Fruit fly (Drosophila melanogaster) whole organism, embryonic: ENCODE measurements around the gene Tomosyn.
A peak's percentile ranks its signal among the peaks of the same experiment; 100 is the strongest.

Source experiments
- Adf1 ChIP-seq: fragments of 200-800 bp; sonication (Bioruptor generic); IDR thresholded peaks from 2 replicates; pipeline ENCODE4 v1.3.6; 2022; ENCODE audit warnings: missing biosample characterization, missing genetic modification characterization
- C15 ChIP-seq: fragments of 200-800 bp; sonication (Bioruptor generic); IDR thresholded peaks from 3 replicates; pipeline ENCODE4 v1.3.6; 2022; ENCODE audit warnings: missing biosample characterization, missing genetic modification characterization
- CG10321 ChIP-seq: fragments of 200-800 bp; sonication (Bioruptor generic); IDR thresholded peaks from 2 replicates; pipeline ENCODE4 v1.3.6; 2022; ENCODE audit warnings: missing biosample characterization, missing genetic modification characterization
- CG12391 ChIP-seq: fragments of 200-800 bp; sonication (Bioruptor generic); optimal IDR thresholded peaks from 3 replicates; lab custom pipeline; 2018; ENCODE audit warnings: missing biosample characterization, mild to moderate bottlenecking, missing genetic modification characterization, moderate library complexity
- CG12659 ChIP-seq: fragments of 200-800 bp; sonication (Bioruptor generic); optimal IDR thresholded peaks from 3 replicates; lab custom pipeline; 2017; ENCODE audit warnings: mild to moderate bottlenecking, missing biosample characterization, missing genetic modification reagents, missing genetic modification characterization
- CG13123 ChIP-seq: fragments of 200-800 bp; sonication (Bioruptor generic); optimal IDR thresholded peaks from 2 replicates; lab custom pipeline; 2016; ENCODE audit warnings: missing biosample characterization, missing genetic modification characterization
- CG13287 ChIP-seq: fragments of 200-800 bp; sonication (Bioruptor generic); IDR thresholded peaks from 2 replicates; pipeline ENCODE4 v1.3.6; 2022; ENCODE audit warnings: missing biosample characterization, missing genetic modification characterization; ENCODE audit not compliant: partially characterized antibody
- CG13424 ChIP-seq: fragments of 200-800 bp; sonication (Bioruptor generic); optimal IDR thresholded peaks from 2 replicates; lab custom pipeline; 2019; ENCODE audit warnings: missing biosample characterization, mild to moderate bottlenecking, missing genetic modification characterization, moderate library complexity
- CG14667 ChIP-seq: fragments of 200-800 bp; sonication (Bioruptor generic); IDR thresholded peaks from 2 replicates; pipeline ENCODE4 v1.3.6; 2022; ENCODE audit warnings: missing biosample characterization, missing genetic modification characterization
- CG15269 ChIP-seq: fragments of 200-800 bp; sonication (Bioruptor generic); optimal IDR thresholded peaks from 2 replicates; lab custom pipeline; 2018; ENCODE audit warnings: missing biosample characterization, mild to moderate bottlenecking, missing genetic modification characterization, moderate library complexity
- CG1602 ChIP-seq: fragments of 200-800 bp; sonication (Bioruptor generic); optimal IDR thresholded peaks from 3 replicates; lab custom pipeline; 2016; ENCODE audit warnings: missing biosample characterization, missing genetic modification characterization
- CG1647 ChIP-seq: fragments of 200-800 bp; sonication (Bioruptor generic); optimal IDR thresholded peaks from 3 replicates; lab custom pipeline; 2016; ENCODE audit warnings: missing biosample characterization, missing genetic modification characterization
- CG16779 ChIP-seq: fragments of 200-800 bp; sonication (Bioruptor generic); IDR thresholded peaks from 2 replicates; pipeline ENCODE4 v1.3.6; 2022; ENCODE audit warnings: missing biosample characterization, missing genetic modification characterization
- CG17359 ChIP-seq: fragments of 200-800 bp; sonication (Bioruptor generic); optimal IDR thresholded peaks from 3 replicates; lab custom pipeline; 2018; ENCODE audit warnings: missing biosample characterization, mild to moderate bottlenecking, missing genetic modification characterization, moderate library complexity
- CG17912 ChIP-seq: fragments of 200-800 bp; sonication (Bioruptor generic); optimal IDR thresholded peaks from 2 replicates; lab custom pipeline; 2018; ENCODE audit warnings: missing biosample characterization, mild to moderate bottlenecking, missing genetic modification characterization
- CG2129 ChIP-seq: fragments of 200-800 bp; sonication (Bioruptor generic); IDR thresholded peaks from 2 replicates; pipeline ENCODE4 v1.3.6; 2022; ENCODE audit warnings: missing biosample characterization, missing genetic modification characterization; ENCODE audit not compliant: partially characterized antibody
- CG2199 ChIP-seq: fragments of 200-800 bp; sonication (Bioruptor generic); IDR thresholded peaks from 3 replicates; pipeline ENCODE4 v1.3.6; 2022; ENCODE audit warnings: missing biosample characterization, missing genetic modification characterization
- CG34376 ChIP-seq: fragments of 200-800 bp; sonication (Bioruptor generic); optimal IDR thresholded peaks from 2 replicates; lab custom pipeline; 2018; ENCODE audit warnings: missing biosample characterization, mild to moderate bottlenecking, missing genetic modification characterization
- CG42726 ChIP-seq: fragments of 200-800 bp; sonication (Bioruptor generic); IDR thresholded peaks from 2 replicates; pipeline ENCODE4 v1.3.6; 2022; ENCODE audit warnings: missing biosample characterization, missing genetic modification characterization; ENCODE audit not compliant: partially characterized antibody
- CG4404 ChIP-seq: fragments of 200-800 bp; sonication (Bioruptor generic); IDR thresholded peaks from 2 replicates; pipeline ENCODE4 v1.3.6; 2022; ENCODE audit warnings: missing biosample characterization, missing genetic modification characterization
- CG4617 ChIP-seq: fragments of 200-800 bp; sonication (Bioruptor generic); optimal IDR thresholded peaks from 3 replicates; lab custom pipeline; 2016; ENCODE audit warnings: missing biosample characterization, missing genetic modification characterization, borderline replicate concordance
- CG6765 ChIP-seq: fragments of 200-800 bp; sonication (Bioruptor generic); optimal IDR thresholded peaks from 3 replicates; lab custom pipeline; 2017; ENCODE audit warnings: missing biosample characterization, mild to moderate bottlenecking, missing genetic modification characterization
- CG6791 ChIP-seq: fragments of 200-800 bp; sonication (Bioruptor generic); IDR thresholded peaks from 3 replicates; pipeline ENCODE4 v1.3.6; 2022; ENCODE audit warnings: missing biosample characterization, missing genetic modification characterization; ENCODE audit not compliant: partially characterized antibody
- CG8478 ChIP-seq: fragments of >200 bp; optimal IDR thresholded peaks from 2 replicates; lab custom pipeline; 2018
- CG9727 ChIP-seq: fragments of 200-800 bp; sonication (Bioruptor generic); optimal IDR thresholded peaks from 3 replicates; lab custom pipeline; 2017; ENCODE audit warnings: missing biosample characterization, mild to moderate bottlenecking, missing genetic modification characterization
- Ets65A ChIP-seq: fragments of 200-800 bp; sonication (Bioruptor generic); peaks from one replicate; lab custom pipeline; 2016; ENCODE audit warnings: missing biosample characterization, missing genetic modification characterization
- Lim3 ChIP-seq: fragments of 200-800 bp; sonication (Bioruptor generic); IDR thresholded peaks from 2 replicates; pipeline ENCODE4 v1.3.6; 2022; ENCODE audit warnings: missing biosample characterization, missing genetic modification characterization
- MBD-R2 ChIP-seq: fragments of 200-800 bp; sonication (Bioruptor generic); IDR thresholded peaks from 2 replicates; pipeline ENCODE4 v1.3.6; 2022; ENCODE audit warnings: missing biosample characterization, missing genetic modification characterization
- NC2β ChIP-seq: fragments of 200-800 bp; sonication (Bioruptor generic); optimal IDR thresholded peaks from 2 replicates; lab custom pipeline; 2016; ENCODE audit warnings: missing biosample characterization, missing genetic modification characterization
- NK7.1 ChIP-seq: fragments of 200-800 bp; sonication (Bioruptor generic); optimal IDR thresholded peaks from 3 replicates; lab custom pipeline; 2016; ENCODE audit warnings: missing biosample characterization, missing genetic modification characterization
- Nf-YA ChIP-seq: fragments of 200-800 bp; sonication (Bioruptor generic); IDR thresholded peaks from 2 replicates; pipeline ENCODE4 v1.3.6; 2022; ENCODE audit warnings: missing biosample characterization, missing genetic modification characterization
- NfI ChIP-seq: fragments of 200-800 bp; sonication (Bioruptor generic); optimal IDR thresholded peaks from 3 replicates; lab custom pipeline; 2018; ENCODE audit warnings: missing biosample characterization, mild to moderate bottlenecking, missing genetic modification characterization, moderate library complexity
- Pdp1 ChIP-seq, 2 experiments: fragments of 200-800 bp; sonication (Bioruptor generic); optimal IDR thresholded peaks; 3 replicates each; lab custom pipeline; 2016; ENCODE audit warnings: missing biosample characterization in 2 of 2, missing genetic modification characterization in 2 of 2, mild to moderate bottlenecking in 1 of 2, moderate library complexity in 1 of 2
- Taf1 ChIP-seq: fragments of 200-800 bp; sonication (Bioruptor generic); IDR thresholded peaks from 2 replicates; pipeline ENCODE4 v1.3.6; 2022; ENCODE audit warnings: missing biosample characterization, missing genetic modification characterization
- ara ChIP-seq: fragments of 200-800 bp; sonication (Bioruptor generic); IDR thresholded peaks from 2 replicates; pipeline ENCODE4 v1.3.6; 2022; ENCODE audit warnings: missing biosample characterization, missing genetic modification characterization
- dan ChIP-seq: fragments of 200-800 bp; sonication (Bioruptor generic); IDR thresholded peaks from 2 replicates; pipeline ENCODE4 v1.3.6; 2022; ENCODE audit warnings: missing biosample characterization, missing genetic modification characterization
- danr ChIP-seq: fragments of 200-800 bp; sonication (Bioruptor generic); IDR thresholded peaks from 2 replicates; pipeline ENCODE4 v1.3.6; 2022; ENCODE audit warnings: missing biosample characterization, missing genetic modification characterization
- disco-r ChIP-seq: fragments of 200-800 bp; sonication (Bioruptor generic); optimal IDR thresholded peaks from 2 replicates; lab custom pipeline; 2016; ENCODE audit warnings: missing biosample characterization, missing genetic modification characterization
- dmrt11E ChIP-seq: fragments of 200-800 bp; sonication (Bioruptor generic); optimal IDR thresholded peaks from 3 replicates; lab custom pipeline; 2018; ENCODE audit warnings: missing biosample characterization, mild to moderate bottlenecking, missing genetic modification characterization, moderate library complexity
- dysf ChIP-seq: fragments of 200-800 bp; sonication (Bioruptor generic); IDR thresholded peaks from 3 replicates; pipeline ENCODE4 v1.3.6; 2022; ENCODE audit warnings: missing biosample characterization, missing genetic modification characterization
- esg ChIP-seq: fragments of 200-800 bp; sonication (Bioruptor generic); conservative IDR thresholded peaks from 2 replicates; pipeline ENCODE4 v1.3.6; 2022; ENCODE audit warnings: missing biosample characterization, missing genetic modification characterization
- ewg ChIP-seq: fragments of 200-800 bp; sonication (Bioruptor generic); optimal IDR thresholded peaks from 3 replicates; lab custom pipeline; 2017; ENCODE audit warnings: mild to moderate bottlenecking, missing biosample characterization, missing genetic modification reagents, missing genetic modification characterization
- jigr1 ChIP-seq: fragments of 200-800 bp; sonication (Bioruptor generic); IDR thresholded peaks from 3 replicates; pipeline ENCODE4 v1.3.6; 2022; ENCODE audit warnings: missing biosample characterization, missing genetic modification characterization
- lilli ChIP-seq: fragments of 200-800 bp; sonication (Bioruptor generic); optimal IDR thresholded peaks from 3 replicates; lab custom pipeline; 2016; ENCODE audit warnings: missing biosample characterization, missing genetic modification characterization
- lmd ChIP-seq: fragments of 200-800 bp; sonication (Bioruptor generic); IDR thresholded peaks from 2 replicates; pipeline ENCODE4 v1.3.6; 2022; ENCODE audit warnings: missing biosample characterization, missing genetic modification characterization
- mam ChIP-seq: fragments of 200-800 bp; sonication (Bioruptor generic); optimal IDR thresholded peaks from 3 replicates; lab custom pipeline; 2016; ENCODE audit warnings: missing biosample characterization, missing genetic modification characterization
- pan ChIP-seq, 4 experiments: fragments of >200 bp in 3 of 4; fragments of 200-800 bp in 1 of 4; sonication (Bioruptor generic) in 1 of 4; optimal IDR thresholded peaks in 3 of 4; IDR thresholded peaks in 1 of 4; 2 replicates each; pipeline versions ENCODE4 v1.3.6 to Lab custom; 2017 to 2022; ENCODE audit warnings: missing biosample characterization in 2 of 4, missing genetic modification characterization in 2 of 4, mixed read lengths in 1 of 4
- slp2 ChIP-seq: fragments of 200-800 bp; sonication (Bioruptor generic); optimal IDR thresholded peaks from 2 replicates; lab custom pipeline; 2016; ENCODE audit warnings: missing biosample characterization, missing genetic modification characterization
- usp ChIP-seq: fragments of >200 bp; optimal IDR thresholded peaks from 2 replicates; lab custom pipeline; 2017; ENCODE audit warnings: missing biosample characterization, missing genetic modification characterization
- wor ChIP-seq: fragments of 200-800 bp; sonication (Bioruptor generic); IDR thresholded peaks from 2 replicates; pipeline ENCODE4 v1.3.6; 2022; ENCODE audit warnings: missing biosample characterization, missing genetic modification characterization
- zf30C ChIP-seq: fragments of 200-800 bp; sonication (Bioruptor generic); optimal IDR thresholded peaks from 3 replicates; lab custom pipeline; 2018; ENCODE audit warnings: missing biosample characterization, mild to moderate bottlenecking, missing genetic modification characterization

The Tomosyn gene

DNA sequence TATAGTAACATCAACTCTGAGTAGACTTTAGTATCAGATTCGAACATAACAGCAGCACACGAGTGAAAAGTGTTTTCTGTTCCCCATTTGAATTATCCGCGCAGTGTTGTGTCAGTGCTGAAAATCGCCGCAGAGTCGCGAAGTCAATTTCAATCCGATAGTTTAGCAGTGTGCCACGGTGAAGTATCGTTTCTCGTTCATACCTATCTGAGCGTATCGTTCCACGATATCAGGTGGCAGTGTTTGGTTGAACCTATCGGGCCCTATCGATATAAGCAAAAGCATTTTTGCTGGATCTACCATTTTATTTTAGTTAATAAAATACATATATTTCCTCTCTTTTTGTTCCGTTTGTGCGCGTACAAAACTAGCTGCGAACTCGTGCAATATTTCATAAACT lies 22.2 kb downstream of the Tomosyn start, which contains the start of gene CkIalpha (continued):
- TF ChIP-seq pan (optimal IDR thresholded peaks at IDR 0.05; lab: Kevin White, UChicago) (no peak), pan (GFP tag; optimal IDR thresholded peaks at IDR 0.05 in 1 of 2, IDR thresholded peaks at IDR 0.05 in 1 of 2) (peak in 1 of 2 experiments; percentile 16), CG15269 (tag; lab: Kevin White, UChicago) (no peak), NC2β (GFP tag; lab: Kevin White, UChicago) (peak; percentile 39), NfI (GFP tag; lab: Kevin White, UChicago) (peak; percentile 52), CG2129 (GFP tag; lab: Robert Waterston, UW) (peak; percentile 96), ara (GFP tag; lab: Robert Waterston, UW) (0 out of 2 replicates have a peak, but pooled peaks have one; percentile 30), CG1647 (GFP tag; lab: Kevin White, UChicago) (peak; percentile 41), dysf (GFP tag; lab: Robert Waterston, UW) (peak; percentile 43; the same call in 2 of the 3 replicates), mam (GFP tag; lab: Kevin White, UChicago) (peak; percentile 80), wor (no peak), CG13287 (GFP tag; lab: Robert Waterston, UW) (peak; percentile 99), Taf1 (GFP tag; lab: Robert Waterston, UW) (peak; percentile 51; the same call in 1 of the 2 replicates), jigr1 (no peak), zf30C (GFP tag; lab: Kevin White, UChicago) (peak; percentile 38), CG12659 (peak; percentile 78), Nf-YA (no peak), Adf1 (GFP tag; lab: Robert Waterston, UW) (peak; percentile 20; the same call in 1 of the 2 replicates), CG4404 (GFP tag; lab: Robert Waterston, UW) (peak; percentile 36; the same call in 1 of the 2 replicates), MBD-R2 (GFP tag; lab: Robert Waterston, UW) (peak; percentile 65; the same call in 1 of the 2 replicates), CG13123 (GFP tag; lab: Kevin White, UChicago) (no peak), dan (GFP tag; lab: Robert Waterston, UW) (no peak), C15 (no peak), CG16779 (GFP tag; lab: Robert Waterston, UW) (0 out of 2 replicates have a peak, but pooled peaks have one; percentile 30), lilli (GFP tag; lab: Kevin White, UChicago) (peak; percentile 77), CG4617 (GFP tag; lab: Kevin White, UChicago) (peak; percentile 66), CG42726 (GFP tag; lab: Robert Waterston, UW) (peak; percentile 99), CG14667 (no peak), lmd (no peak; the same call in 1 of the 2 replicates), CG2199 (peak; percentile 40; the same call in 1 of the 3 replicates), CG10321 (GFP tag; lab: Robert Waterston, UW) (no peak), CG12391 (tag; lab: Kevin White, UChicago) (peak; percentile 61), CG13424 (peak; percentile 30), CG17359 (tag; lab: Kevin White, UChicago) (no peak), CG17912 (GFP tag; lab: Kevin White, UChicago) (peak; percentile 68), CG9727 (GFP tag; lab: Kevin White, UChicago) (no peak), CG6765 (GFP tag; lab: Kevin White, UChicago) (no peak), NK7.1 (GFP tag; lab: Kevin White, UChicago) (no peak), Pdp1 (GFP tag; optimal IDR thresholded peaks at IDR 0.05; lab: Kevin White, UChicago) (peak; percentile 56 to 67), esg (GFP tag; lab: Robert Waterston, UW) (no peak), CG1602 (peak; percentile 22), slp2 (GFP tag; lab: Kevin White, UChicago) (no peak), Lim3 (GFP tag; lab: Robert Waterston, UW) (no peak), disco-r (GFP tag; lab: Kevin White, UChicago) (peak; percentile 16), ewg (GFP tag; lab: Kevin White, UChicago) (peak; percentile 22), Ets65A (GFP tag; lab: Kevin White, UChicago) (peak; percentile 94), CG6791 (GFP tag; lab: Robert Waterston, UW) (peak; percentile 98), dmrt11E (peak; percentile 25), CG8478 (lab: Kevin White, UChicago) (no peak), usp (GFP tag; lab: Kevin White, UChicago) (no peak), danr (GFP tag; lab: Robert Waterston, UW) (no peak), CG34376 (peak; percentile 53)
